Fruit fly (Drosophila melanogaster): ENCODE measurements around the gene Ucp4B.

Gene Ucp4B

DNA sequence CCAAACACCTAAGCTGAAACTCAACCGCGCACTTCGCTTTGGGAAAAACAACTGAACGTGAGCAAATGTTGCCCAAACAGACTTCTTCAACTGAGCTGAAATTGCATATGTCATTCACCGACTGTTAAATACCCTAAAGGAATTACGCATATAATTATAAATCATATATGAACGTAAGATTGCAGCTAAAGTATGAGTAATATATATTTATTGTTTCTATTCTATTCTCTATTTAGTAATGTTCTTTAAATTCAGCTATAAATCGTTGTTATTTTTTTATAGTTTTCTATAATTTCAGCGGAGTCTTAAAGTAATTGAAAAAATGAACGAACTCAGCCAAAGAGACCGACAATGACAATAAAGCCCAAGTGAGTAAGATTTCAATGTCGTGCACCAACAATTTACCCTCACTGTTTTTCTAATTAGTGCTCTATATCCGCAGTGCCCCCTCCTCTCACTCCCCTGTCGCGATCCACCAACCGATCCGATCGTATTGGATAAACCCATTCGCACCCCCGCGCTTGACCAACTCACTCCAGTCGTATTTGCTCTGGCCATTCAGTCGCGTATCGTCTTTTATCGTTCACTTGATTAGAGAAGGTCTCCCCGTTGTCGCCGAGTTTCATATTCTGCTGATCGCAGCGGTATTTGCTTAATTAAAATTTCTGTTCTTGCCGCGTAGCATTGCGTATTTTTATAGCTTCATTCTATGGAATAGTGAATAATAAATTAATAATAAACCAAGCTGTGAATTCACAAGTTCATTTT lies 42.8 kb downstream of the Ucp4B start, which contains the start of gene CG9098:
CG9098 (minus strand) TSS at position 36 of the 768 bp plus-strand sequence.
- TF ChIP-seq Doc3 (GFP tag; IDR thresholded peaks at IDR 0.05; ENCODE audit: partially characterized antibody) (no peak), B-H1 (GFP tag; IDR thresholded peaks at IDR 0.05) (no peak), Gsc (GFP tag; IDR thresholded peaks at IDR 0.05) (no peak), Asciz (GFP tag; optimal IDR thresholded peaks at IDR 0.05) (no peak), D (optimal IDR thresholded peaks at IDR 0.05) (no peak), D (GFP tag; optimal IDR thresholded peaks at IDR 0.05) (no peak), ase (GFP tag; IDR thresholded peaks at IDR 0.05) (no peak), Hr51 (GFP tag; optimal IDR thresholded peaks at IDR 0.05) (no peak), CG4328 (GFP tag; optimal IDR thresholded peaks at IDR 0.05) (no peak), bcd (GFP tag; optimal IDR thresholded peaks at IDR 0.05) (no peak), prd (optimal IDR thresholded peaks at IDR 0.05) (no peak), prd (GFP tag; IDR thresholded peaks at IDR 0.05) (no peak), Doc2 (GFP tag; IDR thresholded peaks at IDR 0.05) (no peak), CG8388 (GFP tag; optimal IDR thresholded peaks at IDR 0.05) (peak; percentile 62), mirr (GFP tag; optimal IDR thresholded peaks at IDR 0.05) (peak; percentile 82), CG11456 (GFP tag; IDR thresholded peaks at IDR 0.05) (no peak), Sry-β (GFP tag; optimal IDR thresholded peaks at IDR 0.05) (no peak), CG30020 (tag; optimal IDR thresholded peaks at IDR 0.05) (no peak), D19A (tag; optimal IDR thresholded peaks at IDR 0.05) (peak; percentile 83), exex (tag; optimal IDR thresholded peaks at IDR 0.05) (peak; percentile 65), NFAT (GFP tag; IDR thresholded peaks at IDR 0.05) (no peak), shn (GFP tag; optimal IDR thresholded peaks at IDR 0.05) (no peak), grn (GFP tag; optimal IDR thresholded peaks at IDR 0.05) (peak; percentile 72), crol (GFP tag; IDR thresholded peaks at IDR 0.05) (peak; percentile 75), row (GFP tag; IDR thresholded peaks at IDR 0.05) (peak; percentile 44; the same call in 1 of the 3 replicates), Dll (GFP tag; IDR thresholded peaks at IDR 0.05; ENCODE audit: partially characterized antibody) (no peak), Lim3 (GFP tag; IDR thresholded peaks at IDR 0.05) (peak; percentile 61; the same call in 1 of the 2 replicates), CG13624 (GFP tag; optimal IDR thresholded peaks at IDR 0.05) (no peak), stc (GFP tag; IDR thresholded peaks at IDR 0.05) (no peak), Ets65A (GFP tag) (peak; percentile 28), otp (GFP tag; IDR thresholded peaks at IDR 0.05) (peak; percentile 10; the same call in 1 of the 3 replicates), Fer3 (tag; optimal IDR thresholded peaks at IDR 0.05) (no peak), Opbp (GFP tag; IDR thresholded peaks at IDR 0.05; ENCODE audit: partially characterized antibody) (no peak)

DNA sequence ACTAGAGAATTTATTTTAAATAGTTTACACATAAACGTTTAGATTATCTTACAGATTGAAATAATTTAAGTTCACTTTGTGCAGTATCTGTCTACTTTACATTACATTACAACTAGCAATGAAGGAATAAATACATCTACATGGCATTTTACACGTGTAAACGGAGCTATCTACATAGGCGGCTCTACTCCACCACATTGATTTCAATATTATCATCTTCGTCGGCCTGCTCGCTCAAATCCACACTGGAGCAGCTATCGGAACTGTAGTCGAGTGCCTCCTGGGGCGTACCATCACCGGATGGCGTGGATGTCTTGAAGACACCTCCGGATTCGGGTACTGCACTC lies 43.4 kb downstream of the Ucp4B start:
- TF ChIP-seq Bgb (GFP tag; IDR thresholded peaks at IDR 0.05; ENCODE audit: partially characterized antibody) = peak; percentile 65
- TF ChIP-seq Scr (GFP tag; IDR thresholded peaks at IDR 0.05; ENCODE audit: partially characterized antibody) = peak; percentile 37; the same call in 1 of the 2 replicates
- peak; percentile 51; the same call in 1 of the 3 replicates for TF ChIP-seq CG6791 (GFP tag; IDR thresholded peaks at IDR 0.05; ENCODE audit: partially characterized antibody)
- peak; percentile 33; the same call in 1 of the 3 replicates for TF ChIP-seq vnd (GFP tag; IDR thresholded peaks at IDR 0.05; ENCODE audit: partially characterized antibody)
- peak; percentile 65 for TF ChIP-seq bbx (GFP tag; IDR thresholded peaks at IDR 0.05; ENCODE audit: partially characterized antibody)
- TF ChIP-seq amos (GFP tag; IDR thresholded peaks at IDR 0.05; ENCODE audit: partially characterized antibody) = peak; percentile 64
- TF ChIP-seq CTCF (GFP tag; optimal IDR thresholded peaks at IDR 0.05) = peak; percentile 65
- TF ChIP-seq CG4820 (GFP tag; optimal IDR thresholded peaks at IDR 0.05) = no peak
- peak; percentile 64 for TF ChIP-seq CG16813 (GFP tag; IDR thresholded peaks at IDR 0.05; ENCODE audit: partially characterized antibody)
- TF ChIP-seq bab2 (GFP tag; optimal IDR thresholded peaks at IDR 0.05) = no peak
- peak; percentile 47; the same call in 2 of the 3 replicates for TF ChIP-seq knrl (GFP tag; IDR thresholded peaks at IDR 0.05; ENCODE audit: partially characterized antibody)

Measured in whole organism, embryonic.